Worm (Caenorhabditis elegans) whole organism, mixed stage, embryonic: ENCODE data around the gene C16C8.27.

Experiments used
- lin-13 ChIP-seq: fragments of 150-350 bp; optimal IDR thresholded peaks from 2 replicates; lab custom pipeline; 2014; ENCODE audit warnings: missing biosample characterization, missing genetic modification characterization
- mep-1 ChIP-seq: fragments of 150-350 bp; optimal IDR thresholded peaks from 2 replicates; lab custom pipeline; 2017; ENCODE audit warnings: missing biosample characterization, missing genetic modification reagents, missing genetic modification characterization, inconsistent platforms
- nhr-12 ChIP-seq: fragments of 150-350 bp; optimal IDR thresholded peaks from 2 replicates; lab custom pipeline; 2014; ENCODE audit warnings: missing biosample characterization, missing genetic modification characterization
- pha-4 ChIP-seq: fragments of 150-350 bp; optimal IDR thresholded peaks from 2 replicates; lab custom pipeline; 2018; ENCODE audit warnings: missing biosample characterization, missing genetic modification reagents, missing genetic modification characterization
- snpc-4 ChIP-seq: fragments of 150-350 bp; optimal IDR thresholded peaks from 2 replicates; lab custom pipeline; 2014; ENCODE audit warnings: missing biosample characterization, missing genetic modification characterization
- unc-62 ChIP-seq: fragments of 150-350 bp; optimal IDR thresholded peaks from 2 replicates; lab custom pipeline; 2014; ENCODE audit warnings: missing biosample characterization, missing genetic modification reagents, missing genetic modification characterization
- ztf-11 ChIP-seq: fragments of 150-350 bp; optimal IDR thresholded peaks from 2 replicates; lab custom pipeline; 2014; ENCODE audit warnings: missing biosample characterization, missing genetic modification characterization

DNA sequence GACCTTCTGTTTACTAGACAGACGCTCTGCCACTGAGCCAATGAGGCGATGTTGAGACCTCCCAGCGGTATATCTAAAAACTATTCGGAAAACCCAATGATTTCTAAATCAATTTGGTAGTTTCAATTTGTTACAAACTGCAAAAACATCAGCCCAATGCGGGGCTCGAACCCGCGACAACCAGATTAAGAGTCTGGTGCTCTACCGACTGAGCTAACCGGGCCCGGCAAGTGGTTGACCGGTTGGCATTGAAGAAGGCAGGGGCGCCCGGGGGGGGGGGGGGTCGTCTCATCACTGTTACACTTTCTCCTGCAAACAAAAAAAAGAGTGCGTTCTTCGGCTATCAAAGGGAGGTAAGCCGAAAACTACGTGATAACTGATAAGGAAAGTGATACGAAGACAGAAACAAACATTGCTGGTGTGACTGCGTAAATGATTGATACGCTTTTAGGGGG, 2.2 kb upstream of the C16C8.27 start:
- no peak for TF ChIP-seq nhr-12
- TF ChIP-seq ztf-11 (tag; lab: Kevin White, UChicago) = no peak
- TF ChIP-seq lin-13 (tag; lab: Kevin White, UChicago) = no peak
- TF ChIP-seq snpc-4 (tag; lab: Kevin White, UChicago) = no peak
- TF ChIP-seq unc-62 (GFP tag; lab: Kevin White, UChicago) = no peak
- TF ChIP-seq pha-4 (tag; lab: Kevin White, UChicago) = no peak
- no peak for TF ChIP-seq mep-1
